Fruit fly (Drosophila melanogaster): ENCODE measurements around the gene CG6927.

dm6 chrX:4912370-4912769 lies 5.7 kb downstream of the CG6927 start:
- TF ChIP-seq CG8478 (optimal IDR thresholded peaks at IDR 0.05) (no peak), CTCF (optimal IDR thresholded peaks at IDR 0.05) (no peak)
